Fruit fly (Drosophila melanogaster) whole organism, embryonic: Measurements from ENCODE around the gene CG46313.

Experiments used
- Abd-B ChIP-seq: fragments of 200-800 bp; sonication (Bioruptor generic); optimal IDR thresholded peaks from 2 replicates; lab custom pipeline; 2018; ENCODE audit warnings: missing biosample characterization, mild to moderate bottlenecking, missing genetic modification characterization, moderate library complexity
- BEAF-32 ChIP-seq: fragments of 200-800 bp; sonication (Bioruptor generic); optimal IDR thresholded peaks from 3 replicates; lab custom pipeline; 2017; ENCODE audit warnings: missing biosample characterization, missing genetic modification characterization, mild to moderate bottlenecking, moderate library complexity, missing genetic modification reagents
- CG1024 ChIP-seq: fragments of 200-800 bp; sonication (Bioruptor generic); IDR thresholded peaks from 2 replicates; pipeline ENCODE4 v1.3.6; 2022; ENCODE audit warnings: missing biosample characterization, missing genetic modification characterization
- CG10267 ChIP-seq: fragments of 200-800 bp; sonication (Bioruptor generic); optimal IDR thresholded peaks from 2 replicates; lab custom pipeline; 2018; ENCODE audit warnings: missing biosample characterization, mild to moderate bottlenecking, missing genetic modification characterization, moderate library complexity
- CG11093 ChIP-seq: fragments of 200-800 bp; sonication (Bioruptor generic); IDR thresholded peaks from 3 replicates; pipeline ENCODE4 v1.3.6; 2022; ENCODE audit warnings: missing biosample characterization, missing genetic modification characterization
- CG12071 ChIP-seq: fragments of 200-800 bp; sonication (Bioruptor generic); optimal IDR thresholded peaks from 3 replicates; lab custom pipeline; 2018; ENCODE audit warnings: missing biosample characterization, mild to moderate bottlenecking, missing genetic modification characterization
- CG12659 ChIP-seq: fragments of 200-800 bp; sonication (Bioruptor generic); optimal IDR thresholded peaks from 3 replicates; lab custom pipeline; 2017; ENCODE audit warnings: mild to moderate bottlenecking, missing biosample characterization, missing genetic modification reagents, missing genetic modification characterization
- CG12942 ChIP-seq: fragments of 200-800 bp; sonication (Bioruptor generic); optimal IDR thresholded peaks from 3 replicates; lab custom pipeline; 2016; ENCODE audit warnings: missing biosample characterization, missing genetic modification characterization
- CG14860 ChIP-seq: fragments of 200-800 bp; sonication (Bioruptor generic); IDR thresholded peaks from 3 replicates; pipeline ENCODE4 v1.3.6; 2022; ENCODE audit warnings: missing biosample characterization, missing genetic modification characterization; ENCODE audit not compliant: partially characterized antibody
- CG14965 ChIP-seq: fragments of 200-800 bp; sonication (Bioruptor generic); optimal IDR thresholded peaks from 2 replicates; lab custom pipeline; 2016; ENCODE audit warnings: missing biosample characterization, missing genetic modification characterization, borderline replicate concordance
- CG15479 ChIP-seq: fragments of 200-800 bp; sonication (Bioruptor generic); optimal IDR thresholded peaks from 3 replicates; lab custom pipeline; 2019; ENCODE audit warnings: missing biosample characterization, mild to moderate bottlenecking, missing genetic modification characterization, moderate library complexity
- CG1647 ChIP-seq: fragments of 200-800 bp; sonication (Bioruptor generic); optimal IDR thresholded peaks from 3 replicates; lab custom pipeline; 2016; ENCODE audit warnings: missing biosample characterization, missing genetic modification characterization
- CG16779 ChIP-seq: fragments of 200-800 bp; sonication (Bioruptor generic); IDR thresholded peaks from 2 replicates; pipeline ENCODE4 v1.3.6; 2022; ENCODE audit warnings: missing biosample characterization, missing genetic modification characterization
- CG2116 ChIP-seq: fragments of 200-800 bp; sonication (Bioruptor generic); optimal IDR thresholded peaks from 3 replicates; lab custom pipeline; 2018; ENCODE audit warnings: missing biosample characterization, mild to moderate bottlenecking, missing genetic modification characterization
- CG2875 ChIP-seq: fragments of 200-800 bp; sonication (Bioruptor generic); optimal IDR thresholded peaks from 2 replicates; lab custom pipeline; 2017; ENCODE audit warnings: missing biosample characterization, mild to moderate bottlenecking, missing genetic modification characterization, missing genetic modification reagents
- CG2889 ChIP-seq: fragments of 200-800 bp; sonication (Bioruptor generic); IDR thresholded peaks from 3 replicates; pipeline ENCODE4 v1.3.6; 2022; ENCODE audit warnings: missing biosample characterization, missing genetic modification characterization
- CG32767 ChIP-seq: fragments of 200-800 bp; sonication (Bioruptor generic); IDR thresholded peaks from 2 replicates; pipeline ENCODE4 v1.3.6; 2022; ENCODE audit warnings: missing biosample characterization, missing genetic modification characterization
- CG3726 ChIP-seq: fragments of 200-800 bp; sonication (Bioruptor generic); IDR thresholded peaks from 3 replicates; pipeline ENCODE4, ENCODE4 v1.3.6; 2022; ENCODE audit warnings: missing biosample characterization, missing genetic modification characterization
- CG3995 ChIP-seq: fragments of 200-800 bp; sonication (Bioruptor generic); optimal IDR thresholded peaks from 3 replicates; lab custom pipeline; 2016; ENCODE audit warnings: missing biosample characterization, missing genetic modification characterization
- CG4424 ChIP-seq: fragments of 200-800 bp; sonication (Bioruptor generic); optimal IDR thresholded peaks from 3 replicates; lab custom pipeline; 2016; ENCODE audit warnings: missing biosample characterization, missing genetic modification characterization
- CG4854 ChIP-seq: fragments of 200-800 bp; sonication (Bioruptor generic); optimal IDR thresholded peaks from 2 replicates; lab custom pipeline; 2016; ENCODE audit warnings: missing biosample characterization, missing genetic modification characterization, inconsistent platforms
- CG6689 ChIP-seq: fragments of 200-800 bp; sonication (Bioruptor generic); IDR thresholded peaks from 2 replicates; pipeline ENCODE4 v1.3.6; 2022; ENCODE audit warnings: missing biosample characterization, missing genetic modification characterization
- CG8359 ChIP-seq: fragments of 200-800 bp; sonication (Bioruptor generic); optimal IDR thresholded peaks from 2 replicates; lab custom pipeline; 2017; ENCODE audit warnings: missing biosample characterization, mild to moderate bottlenecking, missing genetic modification characterization, borderline replicate concordance
- CG8765 ChIP-seq: fragments of 200-800 bp; sonication (Bioruptor generic); IDR thresholded peaks from 2 replicates; pipeline ENCODE4 v1.3.6; 2022; ENCODE audit warnings: missing biosample characterization, missing genetic modification characterization
- CG9876 ChIP-seq: fragments of 200-800 bp; sonication (Bioruptor generic); optimal IDR thresholded peaks from 2 replicates; lab custom pipeline; 2016; ENCODE audit warnings: missing biosample characterization, missing genetic modification characterization
- Fer3 ChIP-seq: fragments of 200-800 bp; sonication (Bioruptor generic); optimal IDR thresholded peaks from 2 replicates; lab custom pipeline; 2018; ENCODE audit warnings: missing biosample characterization, mild to moderate bottlenecking, missing genetic modification characterization, moderate library complexity
- H2.0 ChIP-seq: fragments of 200-800 bp; sonication (Bioruptor generic); IDR thresholded peaks from 2 replicates; pipeline ENCODE4 v1.3.6; 2022; ENCODE audit warnings: missing biosample characterization, missing genetic modification characterization
- MBD-R2 ChIP-seq: fragments of 200-800 bp; sonication (Bioruptor generic); IDR thresholded peaks from 2 replicates; pipeline ENCODE4 v1.3.6; 2022; ENCODE audit warnings: missing biosample characterization, missing genetic modification characterization
- Meics ChIP-seq: fragments of 200-800 bp; sonication (Bioruptor generic); optimal IDR thresholded peaks from 2 replicates; lab custom pipeline; 2017; ENCODE audit warnings: missing biosample characterization, mild to moderate bottlenecking, missing genetic modification characterization
- NC2α ChIP-seq: fragments of 200-800 bp; sonication (Bioruptor generic); optimal IDR thresholded peaks from 2 replicates; lab custom pipeline; 2016; ENCODE audit warnings: missing biosample characterization, missing genetic modification characterization
- Sox100B ChIP-seq: fragments of 200-800 bp; sonication (Bioruptor generic); optimal IDR thresholded peaks from 3 replicates; lab custom pipeline; 2018; ENCODE audit warnings: missing biosample characterization, mild to moderate bottlenecking, missing genetic modification characterization
- Vsx1 ChIP-seq: fragments of 200-800 bp; sonication (Bioruptor generic); optimal IDR thresholded peaks from 2 replicates; lab custom pipeline; 2017; ENCODE audit warnings: missing biosample characterization, mild to moderate bottlenecking, missing genetic modification characterization, missing genetic modification reagents
- br ChIP-seq: fragments of >200 bp; optimal IDR thresholded peaks from 2 replicates; lab custom pipeline; 2017
- caup ChIP-seq: fragments of 200-800 bp; sonication (Bioruptor generic); optimal IDR thresholded peaks from 3 replicates; lab custom pipeline; 2017; ENCODE audit warnings: missing biosample characterization, mild to moderate bottlenecking, missing genetic modification characterization, moderate library complexity; ENCODE audit not compliant: severe bottlenecking
- crp ChIP-seq, 2 experiments: fragments of 200-800 bp; sonication (Bioruptor generic); optimal IDR thresholded peaks; 2 replicates in 1 of 2; 3 replicates in 1 of 2; lab custom pipeline; 2017; ENCODE audit warnings: missing biosample characterization in 2 of 2, missing genetic modification characterization in 2 of 2, mild to moderate bottlenecking in 1 of 2, moderate library complexity in 1 of 2
- fd102C ChIP-seq: fragments of 200-800 bp; sonication (Bioruptor generic); optimal IDR thresholded peaks from 2 replicates; lab custom pipeline; 2018; ENCODE audit warnings: missing biosample characterization, mild to moderate bottlenecking, missing genetic modification characterization, moderate library complexity
- gcm ChIP-seq: fragments of 200-800 bp; sonication (Bioruptor generic); optimal IDR thresholded peaks from 2 replicates; lab custom pipeline; 2019; ENCODE audit warnings: missing biosample characterization, mild to moderate bottlenecking, missing genetic modification characterization, moderate library complexity
- gt ChIP-seq: fragments of 200-800 bp; sonication (Bioruptor generic); IDR thresholded peaks from 2 replicates; pipeline ENCODE4 v1.3.6; 2022; ENCODE audit warnings: missing biosample characterization, missing genetic modification characterization
- her ChIP-seq: fragments of 200-800 bp; sonication (Bioruptor generic); optimal IDR thresholded peaks from 2 replicates; lab custom pipeline; 2016; ENCODE audit warnings: missing biosample characterization, missing genetic modification characterization
- lbe ChIP-seq: fragments of 200-800 bp; sonication (Bioruptor generic); optimal IDR thresholded peaks from 2 replicates; lab custom pipeline; 2016; ENCODE audit warnings: missing biosample characterization, mild to moderate bottlenecking, missing genetic modification characterization
- lilli ChIP-seq: fragments of 200-800 bp; sonication (Bioruptor generic); optimal IDR thresholded peaks from 3 replicates; lab custom pipeline; 2016; ENCODE audit warnings: missing biosample characterization, missing genetic modification characterization
- peb ChIP-seq: fragments of 200-800 bp; sonication (Bioruptor generic); IDR thresholded peaks from 2 replicates; pipeline ENCODE4 v1.3.6; 2022; ENCODE audit warnings: missing biosample characterization, missing genetic modification characterization
- pfk ChIP-seq: fragments of 200-800 bp; sonication (Bioruptor generic); optimal IDR thresholded peaks from 2 replicates; lab custom pipeline; 2018; ENCODE audit warnings: missing biosample characterization, mild to moderate bottlenecking, missing genetic modification characterization, moderate library complexity
- ro ChIP-seq: fragments of 200-800 bp; sonication (Bioruptor generic); IDR thresholded peaks from 2 replicates; pipeline ENCODE4 v1.3.6; 2022; ENCODE audit warnings: missing biosample characterization, missing genetic modification characterization
- row ChIP-seq: fragments of 200-800 bp; sonication (Bioruptor generic); IDR thresholded peaks from 3 replicates; pipeline ENCODE4 v1.3.6; 2022; ENCODE audit warnings: missing biosample characterization, missing genetic modification characterization
- run ChIP-seq: fragments of 200-800 bp; sonication (Bioruptor generic); optimal IDR thresholded peaks from 3 replicates; lab custom pipeline; 2018; ENCODE audit warnings: missing biosample characterization, mild to moderate bottlenecking, missing genetic modification characterization
- sens ChIP-seq: fragments of 200-800 bp; sonication (Bioruptor generic); peaks from one replicate; lab custom pipeline; 2016; ENCODE audit warnings: missing biosample characterization, missing genetic modification characterization
- sim ChIP-seq: fragments of 200-800 bp; sonication (Bioruptor generic); IDR thresholded peaks from 2 replicates; pipeline ENCODE4 v1.3.6; 2022; ENCODE audit warnings: missing biosample characterization, missing genetic modification characterization
- toy ChIP-seq: fragments of 200-800 bp; sonication (Bioruptor generic); IDR thresholded peaks from 2 replicates; pipeline ENCODE4 v1.3.6; 2022; ENCODE audit warnings: missing biosample characterization, missing genetic modification characterization
- trh ChIP-seq: fragments of 200-800 bp; sonication (Bioruptor generic); optimal IDR thresholded peaks from 2 replicates; lab custom pipeline; 2016; ENCODE audit warnings: missing biosample characterization, missing genetic modification characterization
- ttk ChIP-seq: fragments of 200-800 bp; sonication (Bioruptor generic); IDR thresholded peaks from 2 replicates; pipeline ENCODE4 v2.1.2; 2022; ENCODE audit warnings: missing biosample characterization, missing genetic modification characterization
- unpg ChIP-seq: fragments of 200-800 bp; sonication (Bioruptor generic); optimal IDR thresholded peaks from 3 replicates; lab custom pipeline; 2018; ENCODE audit warnings: missing biosample characterization, mild to moderate bottlenecking, missing genetic modification characterization, moderate library complexity
- wor ChIP-seq: fragments of 200-800 bp; sonication (Bioruptor generic); IDR thresholded peaks from 2 replicates; pipeline ENCODE4 v1.3.6; 2022; ENCODE audit warnings: missing biosample characterization, missing genetic modification characterization

The CG46313 gene

DNA sequence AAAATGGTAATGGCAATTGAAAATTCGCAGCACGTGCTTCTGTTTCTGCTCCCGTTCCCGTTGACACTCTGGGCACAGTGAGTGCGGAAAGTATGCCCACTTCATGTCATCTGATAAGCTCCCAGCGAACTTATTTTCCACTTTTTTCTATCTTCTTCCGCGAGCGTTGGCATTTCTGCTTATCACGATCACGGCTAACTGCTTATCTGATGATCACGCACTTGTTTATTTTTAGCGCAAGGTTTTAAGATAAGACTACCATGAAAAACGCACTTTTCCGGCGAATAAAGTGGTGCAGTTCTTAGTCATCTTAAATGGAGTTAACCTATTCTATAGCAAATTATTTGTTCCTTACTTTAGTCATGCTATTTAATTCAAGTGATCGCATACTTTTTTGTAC lies 40.9 kb upstream of the CG46313 start (continued):
- TF ChIP-seq pfk (GFP tag; lab: Kevin White, UChicago): no peak
- TF ChIP-seq CG15479 (GFP tag; lab: Kevin White, UChicago): no peak
- TF ChIP-seq Fer3: no peak
- no peak for TF ChIP-seq gt (GFP tag; lab: Robert Waterston, UW)
- no peak for TF ChIP-seq br (lab: Kevin White, UChicago)
- no peak for TF ChIP-seq CG16779 (GFP tag; lab: Robert Waterston, UW)
- TF ChIP-seq CG10267 (tag; lab: Kevin White, UChicago): peak; percentile 5
- TF ChIP-seq Meics (GFP tag; lab: Kevin White, UChicago): peak; percentile 60
- TF ChIP-seq trh: no peak
- no peak for TF ChIP-seq CG8765 (GFP tag; lab: Robert Waterston, UW)
- TF ChIP-seq CG14860 (GFP tag; lab: Robert Waterston, UW): no peak
- no peak for TF ChIP-seq H2.0
- TF ChIP-seq CG12071 (GFP tag; lab: Kevin White, UChicago): no peak
- TF ChIP-seq CG2889 (GFP tag; lab: Robert Waterston, UW): no peak
- peak; percentile 52 for TF ChIP-seq CG12659 (GFP tag; lab: Kevin White, UChicago)
- no peak for TF ChIP-seq Vsx1 (GFP tag; lab: Kevin White, UChicago)
- no peak for TF ChIP-seq ro
- peak; percentile 54 for TF ChIP-seq row
- TF ChIP-seq Abd-B: no peak
- TF ChIP-seq CG14965 (GFP tag; lab: Kevin White, UChicago): no peak
- peak; percentile 26 for TF ChIP-seq unpg (GFP tag; lab: Kevin White, UChicago)
- 0 out of 2 replicates have a peak, but pooled peaks have one; percentile 25 for TF ChIP-seq CG6689
- peak; percentile 44 for TF ChIP-seq CG1647 (GFP tag; lab: Kevin White, UChicago)
- peak; percentile 12 for TF ChIP-seq CG3995 (GFP tag; lab: Kevin White, UChicago)
- TF ChIP-seq toy (GFP tag; lab: Robert Waterston, UW): no peak
- TF ChIP-seq CG9876: peak; percentile 10
- no peak for TF ChIP-seq sim (GFP tag; lab: Robert Waterston, UW)
- TF ChIP-seq CG1024: 0 out of 2 replicates have a peak, but pooled peaks have one; percentile 4
- peak; percentile 83 for TF ChIP-seq sens (GFP tag; lab: Kevin White, UChicago)
- peak; percentile 65 for TF ChIP-seq Sox100B (GFP tag; lab: Kevin White, UChicago)

- TF ChIP-seq ttk (no peak), NC2α (GFP tag; lab: Kevin White, UChicago) (no peak), CG4424 (peak; percentile 5), peb (GFP tag; lab: Robert Waterston, UW) (no peak), BEAF-32 (GFP tag; lab: Kevin White, UChicago) (peak; percentile 40), CG2116 (peak; percentile 48), run (tag; lab: Kevin White, UChicago) (no peak), lilli (GFP tag; lab: Kevin White, UChicago) (no peak), CG4854 (GFP tag; lab: Kevin White, UChicago) (no peak), CG32767 (GFP tag; lab: Robert Waterston, UW) (no peak), CG12942 (no peak), her (GFP tag; lab: Kevin White, UChicago) (no peak), MBD-R2 (peak; percentile 77), lbe (GFP tag; lab: Kevin White, UChicago) (no peak), caup (GFP tag; lab: Kevin White, UChicago) (no peak), CG2875 (no peak), CG8359 (GFP tag; lab: Kevin White, UChicago) (no peak), fd102C (GFP tag; lab: Kevin White, UChicago) (no peak), unpg (GFP tag; lab: Kevin White, UChicago) (no peak), CG11093 (GFP tag; lab: Robert Waterston, UW) (no peak), crp (GFP tag; optimal IDR thresholded peaks at IDR 0.05; lab: Kevin White, UChicago) (no peak), gcm (no peak), wor (no peak), CG3726 (GFP tag; lab: Robert Waterston, UW) (no peak)
Measured at dm6 chr3R:26945233-26945632, 33.1 kb upstream of the CG46313 start, which contains the start of gene CG14252. Gene CG14252 (plus strand): TSS chr3R:26945534.
